Worm (Caenorhabditis elegans) whole organism, L2 larva: Measurements from ENCODE around the gene ule-5.

Source experiments
- R02D3.7 ChIP-seq: fragments of 150-350 bp; optimal IDR thresholded peaks from 2 replicates; lab custom pipeline; 2014; ENCODE audit warnings: missing biosample characterization, missing genetic modification characterization
- ceh-82 ChIP-seq: fragments of 150-350 bp; optimal IDR thresholded peaks from 2 replicates; lab custom pipeline; 2014; ENCODE audit warnings: missing biosample characterization, missing genetic modification characterization
- fos-1 ChIP-seq: fragments of 150-350 bp; optimal IDR thresholded peaks from 2 replicates; lab custom pipeline; 2014; ENCODE audit warnings: missing biosample characterization, missing genetic modification characterization
- mab-5 ChIP-seq: fragments of 150-350 bp; optimal IDR thresholded peaks from 2 replicates; lab custom pipeline; 2014; ENCODE audit warnings: missing biosample characterization, missing genetic modification characterization
- nhr-12 ChIP-seq: fragments of 150-350 bp; optimal IDR thresholded peaks from 2 replicates; lab custom pipeline; 2014; ENCODE audit warnings: missing biosample characterization, missing genetic modification characterization
- nhr-21 ChIP-seq: fragments of 150-350 bp; optimal IDR thresholded peaks from 2 replicates; lab custom pipeline; 2014; ENCODE audit warnings: missing biosample characterization, missing genetic modification characterization
- unc-62 ChIP-seq: fragments of 150-350 bp; optimal IDR thresholded peaks from 2 replicates; lab custom pipeline; 2014; ENCODE audit warnings: missing biosample characterization, missing genetic modification reagents, missing genetic modification characterization
- zag-1 ChIP-seq: fragments of 150-350 bp; optimal IDR thresholded peaks from 2 replicates; lab custom pipeline; 2014; ENCODE audit warnings: missing biosample characterization, missing genetic modification characterization
- ztf-4 ChIP-seq: fragments of 150-350 bp; optimal IDR thresholded peaks from 2 replicates; lab custom pipeline; 2014; ENCODE audit warnings: missing biosample characterization, missing genetic modification characterization

DNA sequence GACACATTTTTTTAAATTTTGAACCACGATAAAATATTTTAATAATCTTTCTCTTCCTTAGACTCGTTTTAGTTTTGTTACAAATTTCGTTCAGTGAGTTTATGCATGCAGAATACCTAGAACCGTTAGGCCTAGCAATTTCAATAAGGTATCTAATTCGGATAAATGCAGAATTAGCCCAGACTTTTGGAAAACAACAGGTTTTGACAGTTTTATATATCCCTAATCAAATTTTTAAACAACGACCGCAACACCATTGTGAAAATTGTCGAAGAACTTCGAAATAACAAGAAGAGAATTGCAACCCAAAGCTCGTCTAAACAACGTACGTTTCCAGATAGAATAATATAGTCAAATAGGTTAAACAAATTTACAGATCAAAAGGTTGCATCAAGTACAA is 35.1 kb downstream of the ule-5 start, which contains the start of gene Y62H9A.16:
- no peak for TF ChIP-seq R02D3.7 (tag; lab: Kevin White, UChicago)
- no peak for TF ChIP-seq ceh-82 (tag; lab: Kevin White, UChicago)
- no peak for TF ChIP-seq fos-1 (tag; lab: Kevin White, UChicago)
- TF ChIP-seq nhr-12 (tag; lab: Kevin White, UChicago), result no peak
- TF ChIP-seq ztf-4, result no peak
- no peak for TF ChIP-seq unc-62 (GFP tag; lab: Kevin White, UChicago)
- no peak for TF ChIP-seq mab-5
- TF ChIP-seq nhr-21, result no peak
- TF ChIP-seq zag-1, result no peak
